Fruit fly (Drosophila melanogaster) whole organism, embryonic: ENCODE results near the gene Utx.
A peak's percentile ranks its signal among the peaks of the same experiment; 100 is the strongest.

ENCODE experiments used
- CG10979 ChIP-seq: fragments of 200-800 bp; sonication (Bioruptor generic); optimal IDR thresholded peaks from 2 replicates; lab custom pipeline; 2018; ENCODE audit warnings: missing biosample characterization, mild to moderate bottlenecking, missing genetic modification characterization, moderate library complexity
- CG12236 ChIP-seq: fragments of 200-800 bp; sonication (Bioruptor generic); optimal IDR thresholded peaks from 2 replicates; lab custom pipeline; 2016; ENCODE audit warnings: missing biosample characterization, missing genetic modification characterization
- CG1647 ChIP-seq: fragments of 200-800 bp; sonication (Bioruptor generic); optimal IDR thresholded peaks from 3 replicates; lab custom pipeline; 2016; ENCODE audit warnings: missing biosample characterization, missing genetic modification characterization
- CG16779 ChIP-seq: fragments of 200-800 bp; sonication (Bioruptor generic); IDR thresholded peaks from 2 replicates; pipeline ENCODE4 v1.3.6; 2022; ENCODE audit warnings: missing biosample characterization, missing genetic modification characterization
- CG16815 ChIP-seq: fragments of 200-800 bp; sonication (Bioruptor generic); optimal IDR thresholded peaks from 3 replicates; lab custom pipeline; 2017; ENCODE audit warnings: missing biosample characterization, mild to moderate bottlenecking, missing genetic modification characterization
- CG17359 ChIP-seq: fragments of 200-800 bp; sonication (Bioruptor generic); optimal IDR thresholded peaks from 3 replicates; lab custom pipeline; 2018; ENCODE audit warnings: missing biosample characterization, mild to moderate bottlenecking, missing genetic modification characterization, moderate library complexity
- CG17568 ChIP-seq: fragments of 200-800 bp; sonication (Bioruptor generic); optimal IDR thresholded peaks from 2 replicates; lab custom pipeline; 2018; ENCODE audit warnings: missing biosample characterization, mild to moderate bottlenecking, missing genetic modification characterization, moderate library complexity
- CG1832 ChIP-seq: fragments of 200-800 bp; sonication (Bioruptor generic); optimal IDR thresholded peaks from 2 replicates; lab custom pipeline; 2017; ENCODE audit warnings: missing biosample characterization, mild to moderate bottlenecking, missing genetic modification characterization, inconsistent platforms
- CG30020 ChIP-seq: fragments of 200-800 bp; optimal IDR thresholded peaks from 2 replicates; lab custom pipeline; 2019; ENCODE audit warnings: missing biosample characterization, mild to moderate bottlenecking, missing genetic modification characterization, moderate library complexity
- CG31224 ChIP-seq: fragments of 200-800 bp; sonication (Bioruptor generic); IDR thresholded peaks from 2 replicates; pipeline ENCODE4 v1.3.6; 2022; ENCODE audit warnings: missing biosample characterization, missing genetic modification characterization
- CG31388 ChIP-seq: fragments of 200-800 bp; sonication (Bioruptor generic); optimal IDR thresholded peaks from 2 replicates; lab custom pipeline; 2016; ENCODE audit warnings: missing biosample characterization, missing genetic modification characterization
- CG33557 ChIP-seq: fragments of 200-800 bp; sonication (Bioruptor generic); optimal IDR thresholded peaks from 2 replicates; lab custom pipeline; 2019; ENCODE audit warnings: missing biosample characterization, mild to moderate bottlenecking, missing genetic modification characterization, moderate library complexity
- CG4424 ChIP-seq: fragments of 200-800 bp; sonication (Bioruptor generic); optimal IDR thresholded peaks from 3 replicates; lab custom pipeline; 2016; ENCODE audit warnings: missing biosample characterization, missing genetic modification characterization
- CG7357 ChIP-seq: fragments of 200-800 bp; sonication (Bioruptor generic); IDR thresholded peaks from 3 replicates; pipeline ENCODE4 v1.3.6; 2022; ENCODE audit warnings: missing biosample characterization, missing genetic modification characterization
- CG8290 ChIP-seq, 3 experiments: fragments of 200-800 bp; sonication (Bioruptor generic); optimal IDR thresholded peaks; 2 replicates each; lab custom pipeline; 2016 to 2019; ENCODE audit warnings: missing biosample characterization in 3 of 3, missing genetic modification characterization in 3 of 3, mild to moderate bottlenecking in 2 of 3, moderate library complexity in 1 of 3
- CoRest ChIP-seq: fragments of 200-800 bp; sonication (Bioruptor generic); optimal IDR thresholded peaks from 3 replicates; lab custom pipeline; 2018; ENCODE audit warnings: missing biosample characterization, mild to moderate bottlenecking, missing genetic modification characterization, moderate library complexity
- D19B ChIP-seq: fragments of 200-800 bp; sonication (Bioruptor generic); optimal IDR thresholded peaks from 2 replicates; lab custom pipeline; 2017; ENCODE audit warnings: missing biosample characterization, mild to moderate bottlenecking, missing genetic modification characterization
- Dad ChIP-seq: fragments of 200-800 bp; sonication (Bioruptor generic); optimal IDR thresholded peaks from 3 replicates; lab custom pipeline; 2016; ENCODE audit warnings: missing biosample characterization, missing genetic modification characterization
- Dref ChIP-seq: fragments of 200-800 bp; sonication (Bioruptor generic); IDR thresholded peaks from 2 replicates; pipeline ENCODE4 v1.3.6; 2022; ENCODE audit warnings: missing biosample characterization, missing genetic modification characterization
- Eip74EF ChIP-seq, 2 experiments: fragments of 200-800 bp in 1 of 2; fragments of >200 bp in 1 of 2; sonication (Bioruptor generic) in 1 of 2; optimal IDR thresholded peaks; 2 replicates each; lab custom pipeline; 2017 to 2019; ENCODE audit warnings: missing biosample characterization in 2 of 2, missing genetic modification characterization in 2 of 2, mild to moderate bottlenecking in 1 of 2, moderate library complexity in 1 of 2
- HLH4C ChIP-seq: fragments of 200-800 bp; sonication (Bioruptor generic); IDR thresholded peaks from 3 replicates; pipeline ENCODE4 v1.3.6; 2022; ENCODE audit warnings: missing biosample characterization, missing genetic modification characterization; ENCODE audit not compliant: partially characterized antibody
- Hr51 ChIP-seq, 2 experiments: fragments of 200-800 bp; sonication (Bioruptor generic); optimal IDR thresholded peaks; 2 replicates in 1 of 2; 3 replicates in 1 of 2; lab custom pipeline; 2016 to 2018; ENCODE audit warnings: missing biosample characterization in 2 of 2, missing genetic modification characterization in 2 of 2, mild to moderate bottlenecking in 1 of 2, moderate library complexity in 1 of 2
- MESR4 ChIP-seq: fragments of 200-800 bp; sonication (Bioruptor generic); optimal IDR thresholded peaks from 2 replicates; lab custom pipeline; 2018; ENCODE audit warnings: missing biosample characterization, mild to moderate bottlenecking, missing genetic modification characterization, moderate library complexity
- Max ChIP-seq: fragments of 200-800 bp; sonication (Bioruptor generic); optimal IDR thresholded peaks from 2 replicates; lab custom pipeline; 2016; ENCODE audit warnings: missing biosample characterization, mild to moderate bottlenecking, missing genetic modification characterization
- Med ChIP-seq: fragments of 200-800 bp; sonication (Bioruptor generic); peaks from one replicate; lab custom pipeline; 2016; ENCODE audit warnings: missing biosample characterization, missing genetic modification characterization, mild to moderate bottlenecking, inconsistent platforms, moderate library complexity
- Meics ChIP-seq: fragments of 200-800 bp; sonication (Bioruptor generic); optimal IDR thresholded peaks from 2 replicates; lab custom pipeline; 2017; ENCODE audit warnings: missing biosample characterization, mild to moderate bottlenecking, missing genetic modification characterization
- PHDP ChIP-seq: fragments of 200-800 bp; sonication (Bioruptor generic); optimal IDR thresholded peaks from 3 replicates; lab custom pipeline; 2018; ENCODE audit warnings: missing biosample characterization, mild to moderate bottlenecking, missing genetic modification characterization, moderate library complexity
- Scr ChIP-seq: fragments of 200-800 bp; sonication (Bioruptor generic); IDR thresholded peaks from 2 replicates; pipeline ENCODE4 v1.3.6; 2022; ENCODE audit warnings: missing biosample characterization, missing genetic modification characterization; ENCODE audit not compliant: partially characterized antibody
- Sry-δ ChIP-seq: fragments of 200-800 bp; sonication (Bioruptor generic); optimal IDR thresholded peaks from 2 replicates; lab custom pipeline; 2016; ENCODE audit warnings: missing biosample characterization, missing genetic modification characterization
- Xbp1 ChIP-seq: fragments of 200-800 bp; sonication (Bioruptor generic); optimal IDR thresholded peaks from 3 replicates; lab custom pipeline; 2016; ENCODE audit warnings: missing biosample characterization, mild to moderate bottlenecking, missing genetic modification characterization
- bsh ChIP-seq, 2 experiments: fragments of 200-800 bp; sonication (Bioruptor generic); optimal IDR thresholded peaks; 2 replicates each; lab custom pipeline; 2017 to 2018; ENCODE audit warnings: mild to moderate bottlenecking in 2 of 2, missing biosample characterization in 2 of 2, missing genetic modification characterization in 2 of 2, moderate library complexity in 1 of 2
- crc ChIP-seq: fragments of 200-800 bp; sonication (Bioruptor generic); optimal IDR thresholded peaks from 2 replicates; lab custom pipeline; 2016; ENCODE audit warnings: missing biosample characterization, missing genetic modification characterization
- crp ChIP-seq, 2 experiments: fragments of 200-800 bp; sonication (Bioruptor generic); optimal IDR thresholded peaks; 2 replicates in 1 of 2; 3 replicates in 1 of 2; lab custom pipeline; 2017; ENCODE audit warnings: missing biosample characterization in 2 of 2, missing genetic modification characterization in 2 of 2, mild to moderate bottlenecking in 1 of 2, moderate library complexity in 1 of 2
- dpn ChIP-seq, 2 experiments: fragments of 200-800 bp; sonication (Bioruptor generic); optimal IDR thresholded peaks; 3 replicates each; lab custom pipeline; 2016; ENCODE audit warnings: missing biosample characterization in 2 of 2, missing genetic modification characterization in 2 of 2
- eve ChIP-seq, 2 experiments: fragments of >200 bp; optimal IDR thresholded peaks; 2 replicates each; lab custom pipeline; 2017; ENCODE audit warnings: missing biosample characterization in 2 of 2, missing genetic modification characterization in 2 of 2
- fd96Cb ChIP-seq: fragments of 200-800 bp; sonication (Bioruptor generic); optimal IDR thresholded peaks from 2 replicates; lab custom pipeline; 2018; ENCODE audit warnings: missing biosample characterization, mild to moderate bottlenecking, missing genetic modification characterization, moderate library complexity
- gem ChIP-seq: fragments of 200-800 bp; sonication (Bioruptor generic); optimal IDR thresholded peaks from 2 replicates; lab custom pipeline; 2019; ENCODE audit warnings: missing biosample characterization, mild to moderate bottlenecking, missing genetic modification characterization, moderate library complexity
- gro ChIP-seq: fragments of 200-800 bp; sonication (Bioruptor generic); optimal IDR thresholded peaks from 2 replicates; lab custom pipeline; 2016; ENCODE audit warnings: missing biosample characterization, missing genetic modification characterization
- luna ChIP-seq: fragments of 200-800 bp; sonication (Bioruptor generic); optimal IDR thresholded peaks from 2 replicates; lab custom pipeline; 2016; ENCODE audit warnings: missing biosample characterization, missing genetic modification characterization
- p53 ChIP-seq: fragments of 200-800 bp; sonication (Bioruptor generic); optimal IDR thresholded peaks from 2 replicates; lab custom pipeline; 2016; ENCODE audit warnings: missing biosample characterization, missing genetic modification characterization
- pan ChIP-seq, 4 experiments: fragments of >200 bp in 3 of 4; fragments of 200-800 bp in 1 of 4; sonication (Bioruptor generic) in 1 of 4; optimal IDR thresholded peaks in 3 of 4; IDR thresholded peaks in 1 of 4; 2 replicates each; pipeline versions ENCODE4 v1.3.6 to Lab custom; 2017 to 2022; ENCODE audit warnings: missing biosample characterization in 2 of 4, missing genetic modification characterization in 2 of 4, mixed read lengths in 1 of 4
- pros ChIP-seq: fragments of 200-800 bp; sonication (Bioruptor generic); optimal IDR thresholded peaks from 3 replicates; lab custom pipeline; 2019; ENCODE audit warnings: missing biosample characterization, mild to moderate bottlenecking, missing genetic modification characterization, moderate library complexity
- schlank ChIP-seq: fragments of 200-800 bp; sonication (Bioruptor generic); optimal IDR thresholded peaks from 2 replicates; lab custom pipeline; 2018; ENCODE audit warnings: missing biosample characterization, mild to moderate bottlenecking, missing genetic modification characterization
- sna ChIP-seq: fragments of 200-800 bp; sonication (Bioruptor generic); IDR thresholded peaks from 2 replicates; pipeline ENCODE4 v1.3.6; 2022; ENCODE audit warnings: missing biosample characterization, missing genetic modification characterization; ENCODE audit not compliant: partially characterized antibody
- tna ChIP-seq: fragments of 200-800 bp; sonication (Bioruptor generic); IDR thresholded peaks from 2 replicates; pipeline ENCODE4 v1.3.6; 2022; ENCODE audit warnings: missing biosample characterization, missing genetic modification characterization; ENCODE audit not compliant: partially characterized antibody
- trem ChIP-seq: fragments of 200-800 bp; optimal IDR thresholded peaks from 3 replicates; lab custom pipeline; 2019; ENCODE audit warnings: missing biosample characterization, mild to moderate bottlenecking, missing genetic modification characterization, moderate library complexity
- yki ChIP-seq: fragments of >200 bp; optimal IDR thresholded peaks from 3 replicates; lab custom pipeline; 2018

The Utx gene

DNA sequence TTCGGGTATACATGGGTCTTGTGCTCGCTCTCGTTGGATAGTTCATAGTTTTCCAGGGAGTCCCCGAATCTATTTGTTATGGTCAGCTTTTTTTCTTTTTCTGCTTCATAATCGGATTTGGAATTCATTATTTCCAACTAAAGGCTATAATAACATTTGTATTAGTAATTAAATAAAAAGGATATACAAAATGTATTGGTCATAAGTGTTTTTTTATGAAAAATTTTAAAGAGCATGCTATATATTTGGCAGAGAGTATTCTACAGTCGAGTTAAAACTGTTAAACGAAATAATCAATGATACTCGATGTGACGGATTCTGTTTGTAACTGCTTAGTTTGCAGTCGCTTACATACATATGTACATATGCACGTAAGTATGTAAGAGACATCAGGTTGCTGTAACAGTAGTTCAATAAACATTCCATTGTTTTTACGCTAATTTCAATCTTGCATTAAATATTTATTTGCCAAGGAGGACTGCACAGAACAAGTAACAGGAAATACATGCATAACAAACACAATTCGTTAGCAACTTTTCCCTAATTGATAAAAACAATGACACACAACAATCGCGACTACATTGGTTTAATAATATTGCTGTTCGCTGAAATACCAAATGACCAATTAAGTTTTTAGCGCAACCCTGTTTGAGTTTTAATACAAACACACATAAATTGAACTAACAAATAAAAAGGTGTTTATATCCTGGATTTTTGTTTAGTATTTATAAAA lies 20.6 kb upstream of the Utx start (continued):
- peak; percentile 70 for TF ChIP-seq MESR4 (GFP tag; lab: Kevin White, UChicago)
- TF ChIP-seq Eip74EF (GFP tag; optimal IDR thresholded peaks at IDR 0.05; lab: Kevin White, UChicago): no peak
- 0 out of 3 replicates have a peak, but pooled peaks have one; percentile 47 for TF ChIP-seq HLH4C
- TF ChIP-seq PHDP (tag; lab: Kevin White, UChicago): peak; percentile 33
- TF ChIP-seq dpn (GFP tag; optimal IDR thresholded peaks at IDR 0.05; lab: Kevin White, UChicago): peak in 1 of 2 experiments; percentile 8
- TF ChIP-seq fd96Cb: peak; percentile 9
- peak; percentile 39 for TF ChIP-seq Med (GFP tag; lab: Kevin White, UChicago)
- no peak for TF ChIP-seq CG30020 (tag; lab: Kevin White, UChicago)
- no peak for TF ChIP-seq CG33557 (GFP tag; lab: Kevin White, UChicago)
- TF ChIP-seq CG1647 (GFP tag; lab: Kevin White, UChicago): no peak
- TF ChIP-seq CG16779 (GFP tag; lab: Robert Waterston, UW): no peak
- TF ChIP-seq Hr51 (GFP tag; optimal IDR thresholded peaks at IDR 0.05; lab: Kevin White, UChicago): peak in 1 of 2 experiments; percentile 42
- no peak for TF ChIP-seq CG7357
- no peak for TF ChIP-seq Sry-δ (GFP tag; lab: Kevin White, UChicago)
- no peak for TF ChIP-seq CG1832 (GFP tag; lab: Kevin White, UChicago)
- no peak for TF ChIP-seq crp (GFP tag; optimal IDR thresholded peaks at IDR 0.05; lab: Kevin White, UChicago)
- TF ChIP-seq pan (optimal IDR thresholded peaks at IDR 0.05; lab: Kevin White, UChicago): no peak
- no peak for TF ChIP-seq pan (GFP tag; optimal IDR thresholded peaks at IDR 0.05 in 1 of 2, IDR thresholded peaks at IDR 0.05 in 1 of 2)
- TF ChIP-seq gem (tag; lab: Kevin White, UChicago): peak; percentile 62
- no peak for TF ChIP-seq CG16815 (GFP tag; lab: Kevin White, UChicago)
- no peak for TF ChIP-seq yki (lab: Kevin White, UChicago)
- TF ChIP-seq Xbp1 (GFP tag; lab: Kevin White, UChicago): peak; percentile 16
- TF ChIP-seq p53 (GFP tag; lab: Kevin White, UChicago): no peak
- peak in 1 of 2 experiments; percentile 41 for TF ChIP-seq eve (GFP tag; optimal IDR thresholded peaks at IDR 0.05; lab: Kevin White, UChicago)
- no peak for TF ChIP-seq trem (tag; lab: Kevin White, UChicago)
- no peak for TF ChIP-seq CG8290 (GFP tag; optimal IDR thresholded peaks at IDR 0.05; lab: Kevin White, UChicago)
- TF ChIP-seq CG8290 (tag; optimal IDR thresholded peaks at IDR 0.05; lab: Kevin White, UChicago): no peak
- peak; percentile 3 for TF ChIP-seq Meics (GFP tag; lab: Kevin White, UChicago)
- TF ChIP-seq CG10979 (tag; lab: Kevin White, UChicago): peak; percentile 29
- no peak for TF ChIP-seq pros (GFP tag; lab: Kevin White, UChicago)
- peak in 1 of 2 experiments; percentile 25 for TF ChIP-seq bsh (GFP tag; optimal IDR thresholded peaks at IDR 0.05; lab: Kevin White, UChicago)
- TF ChIP-seq Dref: no peak
- TF ChIP-seq CG31224: no peak
- peak; percentile 8 for TF ChIP-seq CG17568 (GFP tag; lab: Kevin White, UChicago)
- TF ChIP-seq Dad (GFP tag; lab: Kevin White, UChicago): no peak
- TF ChIP-seq Scr (GFP tag; lab: Robert Waterston, UW): peak; percentile 28; the same call in 1 of the 2 replicates
- TF ChIP-seq D19B (GFP tag; lab: Kevin White, UChicago): peak; percentile 40
- no peak for TF ChIP-seq gro (GFP tag; lab: Kevin White, UChicago)
- no peak for TF ChIP-seq CG4424
- TF ChIP-seq CG17359 (tag; lab: Kevin White, UChicago): peak; percentile 16
- TF ChIP-seq CG12236 (GFP tag; lab: Kevin White, UChicago): no peak
- peak; percentile 37 for TF ChIP-seq Max (GFP tag; lab: Kevin White, UChicago)
- TF ChIP-seq crc (GFP tag; lab: Kevin White, UChicago): no peak
- no peak for TF ChIP-seq luna (GFP tag; lab: Kevin White, UChicago)
- TF ChIP-seq CG31388: no peak
- no peak for TF ChIP-seq tna
- TF ChIP-seq sna (GFP tag; lab: Robert Waterston, UW): no peak
- TF ChIP-seq schlank (tag; lab: Kevin White, UChicago): no peak
- no peak for TF ChIP-seq CoRest (tag; lab: Kevin White, UChicago)
